Fruit fly (Drosophila melanogaster) whole organism, embryonic: Measurements from ENCODE around the gene Rpt6.

Experiments
- Adf1 ChIP-seq: fragments of 200-800 bp; sonication (Bioruptor generic); IDR thresholded peaks from 2 replicates; pipeline ENCODE4 v1.3.6; 2022; ENCODE audit warnings: missing biosample characterization, missing genetic modification characterization
- C15 ChIP-seq: fragments of 200-800 bp; sonication (Bioruptor generic); IDR thresholded peaks from 3 replicates; pipeline ENCODE4 v1.3.6; 2022; ENCODE audit warnings: missing biosample characterization, missing genetic modification characterization
- CG12071 ChIP-seq: fragments of 200-800 bp; sonication (Bioruptor generic); optimal IDR thresholded peaks from 3 replicates; lab custom pipeline; 2018; ENCODE audit warnings: missing biosample characterization, mild to moderate bottlenecking, missing genetic modification characterization
- CG12155 ChIP-seq: fragments of 200-800 bp; sonication (Bioruptor generic); optimal IDR thresholded peaks from 3 replicates; lab custom pipeline; 2016; ENCODE audit warnings: missing biosample characterization, missing genetic modification characterization
- CG12769 ChIP-seq: fragments of 200-800 bp; sonication (Bioruptor generic); optimal IDR thresholded peaks from 2 replicates; lab custom pipeline; 2019; ENCODE audit warnings: missing biosample characterization, mild to moderate bottlenecking, missing genetic modification characterization, moderate library complexity
- CG14710 ChIP-seq: fragments of 200-800 bp; sonication (Bioruptor generic); optimal IDR thresholded peaks from 3 replicates; lab custom pipeline; 2019; ENCODE audit warnings: missing biosample characterization, mild to moderate bottlenecking, missing genetic modification characterization, moderate library complexity
- CG1602 ChIP-seq: fragments of 200-800 bp; sonication (Bioruptor generic); optimal IDR thresholded peaks from 3 replicates; lab custom pipeline; 2016; ENCODE audit warnings: missing biosample characterization, missing genetic modification characterization
- CG17186 ChIP-seq: fragments of 200-800 bp; sonication (Bioruptor generic); optimal IDR thresholded peaks from 3 replicates; lab custom pipeline; 2017; ENCODE audit warnings: missing biosample characterization, missing genetic modification reagents, missing genetic modification characterization
- CG17612 ChIP-seq: fragments of 200-800 bp; sonication (Bioruptor generic); IDR thresholded peaks from 2 replicates; pipeline ENCODE4 v1.3.6; 2022; ENCODE audit warnings: missing biosample characterization, missing genetic modification characterization
- CG17802 ChIP-seq: fragments of 200-800 bp; sonication (Bioruptor generic); optimal IDR thresholded peaks from 2 replicates; lab custom pipeline; 2018; ENCODE audit warnings: missing biosample characterization, mild to moderate bottlenecking, missing genetic modification characterization, moderate library complexity
- CG18476 ChIP-seq: fragments of 200-800 bp; sonication (Bioruptor generic); optimal IDR thresholded peaks from 2 replicates; lab custom pipeline; 2016; ENCODE audit warnings: missing biosample characterization, mild to moderate bottlenecking, missing genetic modification characterization
- CG32772 ChIP-seq: fragments of 200-800 bp; sonication (Bioruptor generic); IDR thresholded peaks from 2 replicates; pipeline ENCODE4 v1.3.6; 2022; ENCODE audit warnings: missing biosample characterization, missing genetic modification characterization
- CG34376 ChIP-seq: fragments of 200-800 bp; sonication (Bioruptor generic); optimal IDR thresholded peaks from 2 replicates; lab custom pipeline; 2018; ENCODE audit warnings: missing biosample characterization, mild to moderate bottlenecking, missing genetic modification characterization
- CG3838 ChIP-seq: fragments of 200-800 bp; sonication (Bioruptor generic); optimal IDR thresholded peaks from 3 replicates; lab custom pipeline; 2016; ENCODE audit warnings: missing biosample characterization, missing genetic modification characterization
- CG4404 ChIP-seq: fragments of 200-800 bp; sonication (Bioruptor generic); IDR thresholded peaks from 2 replicates; pipeline ENCODE4 v1.3.6; 2022; ENCODE audit warnings: missing biosample characterization, missing genetic modification characterization
- CG5180 ChIP-seq: fragments of 200-800 bp; sonication (Bioruptor generic); optimal IDR thresholded peaks from 3 replicates; lab custom pipeline; 2017; ENCODE audit warnings: missing biosample characterization, missing genetic modification characterization, mild to moderate bottlenecking, moderate library complexity, missing genetic modification reagents
- CG7357 ChIP-seq: fragments of 200-800 bp; sonication (Bioruptor generic); IDR thresholded peaks from 3 replicates; pipeline ENCODE4 v1.3.6; 2022; ENCODE audit warnings: missing biosample characterization, missing genetic modification characterization
- CG7745 ChIP-seq: fragments of 200-800 bp; sonication (Bioruptor generic); optimal IDR thresholded peaks from 2 replicates; lab custom pipeline; 2018; ENCODE audit warnings: missing biosample characterization, mild to moderate bottlenecking, missing genetic modification characterization, moderate library complexity
- CG8765 ChIP-seq: fragments of 200-800 bp; sonication (Bioruptor generic); IDR thresholded peaks from 2 replicates; pipeline ENCODE4 v1.3.6; 2022; ENCODE audit warnings: missing biosample characterization, missing genetic modification characterization
- CG9727 ChIP-seq: fragments of 200-800 bp; sonication (Bioruptor generic); optimal IDR thresholded peaks from 3 replicates; lab custom pipeline; 2017; ENCODE audit warnings: missing biosample characterization, mild to moderate bottlenecking, missing genetic modification characterization
- CG9932 ChIP-seq: fragments of 200-800 bp; sonication (Bioruptor generic); IDR thresholded peaks from 2 replicates; pipeline ENCODE4 v1.3.6; 2022; ENCODE audit warnings: missing biosample characterization, missing genetic modification characterization
- CrebB ChIP-seq: fragments of 200-800 bp; sonication (Bioruptor generic); optimal IDR thresholded peaks from 3 replicates; lab custom pipeline; 2018; ENCODE audit warnings: missing biosample characterization, mild to moderate bottlenecking, missing genetic modification characterization
- Fer1 ChIP-seq: fragments of 200-800 bp; sonication (Bioruptor generic); optimal IDR thresholded peaks from 2 replicates; lab custom pipeline; 2017; ENCODE audit warnings: missing biosample characterization, mild to moderate bottlenecking, missing genetic modification characterization
- Gug ChIP-seq: fragments of 200-800 bp; sonication (Bioruptor generic); IDR thresholded peaks from 4 replicates; pipeline ENCODE4 v1.3.6; 2022; ENCODE audit warnings: missing biosample characterization, missing genetic modification characterization
- HLH3B ChIP-seq: fragments of 200-800 bp; sonication (Bioruptor generic); IDR thresholded peaks from 2 replicates; pipeline ENCODE4 v1.3.6; 2022; ENCODE audit warnings: missing biosample characterization, missing genetic modification characterization
- Hr3 ChIP-seq: fragments of 200-800 bp; sonication (Bioruptor generic); optimal IDR thresholded peaks from 3 replicates; lab custom pipeline; 2016; ENCODE audit warnings: missing biosample characterization, missing genetic modification characterization
- Meics ChIP-seq: fragments of 200-800 bp; sonication (Bioruptor generic); optimal IDR thresholded peaks from 2 replicates; lab custom pipeline; 2017; ENCODE audit warnings: missing biosample characterization, mild to moderate bottlenecking, missing genetic modification characterization
- Myb ChIP-seq: fragments of 200-800 bp; sonication (Bioruptor generic); optimal IDR thresholded peaks from 2 replicates; lab custom pipeline; 2016; ENCODE audit warnings: missing biosample characterization, missing genetic modification characterization
- Nf-YC ChIP-seq: fragments of 200-800 bp; optimal IDR thresholded peaks from 3 replicates; lab custom pipeline; 2019; ENCODE audit warnings: missing biosample characterization, mild to moderate bottlenecking, missing genetic modification characterization, moderate library complexity
- Sox102F ChIP-seq: fragments of 200-800 bp; sonication (Bioruptor generic); optimal IDR thresholded peaks from 2 replicates; lab custom pipeline; 2018; ENCODE audit warnings: missing biosample characterization, mild to moderate bottlenecking, missing genetic modification characterization, moderate library complexity
- Trl ChIP-seq, 3 experiments: fragments of >200 bp in 2 of 3; fragments of 200-800 bp in 1 of 3; sonication (Bioruptor generic) in 1 of 3; optimal IDR thresholded peaks; 2 replicates in 1 of 3; 3 replicates in 2 of 3; lab custom pipeline; 2016 to 2017; ENCODE audit warnings: missing biosample characterization in 1 of 3, missing genetic modification characterization in 1 of 3
- Vsx1 ChIP-seq: fragments of 200-800 bp; sonication (Bioruptor generic); optimal IDR thresholded peaks from 2 replicates; lab custom pipeline; 2017; ENCODE audit warnings: missing biosample characterization, mild to moderate bottlenecking, missing genetic modification characterization, missing genetic modification reagents
- ara ChIP-seq: fragments of 200-800 bp; sonication (Bioruptor generic); IDR thresholded peaks from 2 replicates; pipeline ENCODE4 v1.3.6; 2022; ENCODE audit warnings: missing biosample characterization, missing genetic modification characterization
- bowl ChIP-seq: fragments of 200-800 bp; sonication (Bioruptor generic); IDR thresholded peaks from 2 replicates; pipeline ENCODE4 v1.3.6; 2022; ENCODE audit warnings: missing biosample characterization, missing genetic modification characterization
- crol ChIP-seq: fragments of 200-800 bp; sonication (Bioruptor generic); IDR thresholded peaks from 2 replicates; pipeline ENCODE4 v1.3.6; 2022; ENCODE audit warnings: missing biosample characterization, missing genetic modification characterization
- esg ChIP-seq: fragments of 200-800 bp; sonication (Bioruptor generic); conservative IDR thresholded peaks from 2 replicates; pipeline ENCODE4 v1.3.6; 2022; ENCODE audit warnings: missing biosample characterization, missing genetic modification characterization
- fd64A ChIP-seq: fragments of 200-800 bp; sonication (Bioruptor generic); optimal IDR thresholded peaks from 3 replicates; lab custom pipeline; 2018; ENCODE audit warnings: missing biosample characterization, mild to moderate bottlenecking, missing genetic modification characterization
- fd96Cb ChIP-seq: fragments of 200-800 bp; sonication (Bioruptor generic); optimal IDR thresholded peaks from 2 replicates; lab custom pipeline; 2018; ENCODE audit warnings: missing biosample characterization, mild to moderate bottlenecking, missing genetic modification characterization, moderate library complexity
- gem ChIP-seq: fragments of 200-800 bp; sonication (Bioruptor generic); optimal IDR thresholded peaks from 2 replicates; lab custom pipeline; 2019; ENCODE audit warnings: missing biosample characterization, mild to moderate bottlenecking, missing genetic modification characterization, moderate library complexity
- insv ChIP-seq, 2 experiments: fragments of 200-800 bp; sonication (Bioruptor generic); optimal IDR thresholded peaks; 3 replicates each; lab custom pipeline; 2016 to 2018; ENCODE audit warnings: missing biosample characterization in 2 of 2, missing genetic modification characterization in 2 of 2
- kay ChIP-seq: fragments of 200-800 bp; sonication (Bioruptor generic); optimal IDR thresholded peaks from 2 replicates; lab custom pipeline; 2016; ENCODE audit warnings: missing biosample characterization, missing genetic modification characterization
- mirr ChIP-seq: fragments of 200-800 bp; sonication (Bioruptor generic); optimal IDR thresholded peaks from 3 replicates; lab custom pipeline; 2018; ENCODE audit warnings: missing biosample characterization, mild to moderate bottlenecking, missing genetic modification characterization
- odd ChIP-seq: fragments of 200-800 bp; sonication (Bioruptor generic); optimal IDR thresholded peaks from 2 replicates; lab custom pipeline; 2017; ENCODE audit warnings: missing biosample characterization, mild to moderate bottlenecking, missing genetic modification characterization
- pros ChIP-seq: fragments of 200-800 bp; sonication (Bioruptor generic); optimal IDR thresholded peaks from 3 replicates; lab custom pipeline; 2019; ENCODE audit warnings: missing biosample characterization, mild to moderate bottlenecking, missing genetic modification characterization, moderate library complexity
- salm ChIP-seq: fragments of 200-800 bp; sonication (Bioruptor generic); optimal IDR thresholded peaks from 2 replicates; lab custom pipeline; 2018; ENCODE audit warnings: missing biosample characterization, mild to moderate bottlenecking, missing genetic modification characterization
- sim ChIP-seq: fragments of 200-800 bp; sonication (Bioruptor generic); IDR thresholded peaks from 2 replicates; pipeline ENCODE4 v1.3.6; 2022; ENCODE audit warnings: missing biosample characterization, missing genetic modification characterization
- sima ChIP-seq: fragments of 200-800 bp; sonication (Bioruptor generic); optimal IDR thresholded peaks from 2 replicates; lab custom pipeline; 2016; ENCODE audit warnings: missing biosample characterization, missing genetic modification characterization
- slou ChIP-seq: fragments of 200-800 bp; sonication (Bioruptor generic); optimal IDR thresholded peaks from 3 replicates; lab custom pipeline; 2016; ENCODE audit warnings: missing biosample characterization, missing genetic modification characterization
- stc ChIP-seq: fragments of 200-800 bp; sonication (Bioruptor generic); IDR thresholded peaks from 2 replicates; pipeline ENCODE4 v1.3.6; 2022; ENCODE audit warnings: missing biosample characterization, missing genetic modification characterization
- trem ChIP-seq: fragments of 200-800 bp; optimal IDR thresholded peaks from 3 replicates; lab custom pipeline; 2019; ENCODE audit warnings: missing biosample characterization, mild to moderate bottlenecking, missing genetic modification characterization, moderate library complexity
- trh ChIP-seq: fragments of 200-800 bp; sonication (Bioruptor generic); optimal IDR thresholded peaks from 2 replicates; lab custom pipeline; 2016; ENCODE audit warnings: missing biosample characterization, missing genetic modification characterization

Rpt6 gene

DNA sequence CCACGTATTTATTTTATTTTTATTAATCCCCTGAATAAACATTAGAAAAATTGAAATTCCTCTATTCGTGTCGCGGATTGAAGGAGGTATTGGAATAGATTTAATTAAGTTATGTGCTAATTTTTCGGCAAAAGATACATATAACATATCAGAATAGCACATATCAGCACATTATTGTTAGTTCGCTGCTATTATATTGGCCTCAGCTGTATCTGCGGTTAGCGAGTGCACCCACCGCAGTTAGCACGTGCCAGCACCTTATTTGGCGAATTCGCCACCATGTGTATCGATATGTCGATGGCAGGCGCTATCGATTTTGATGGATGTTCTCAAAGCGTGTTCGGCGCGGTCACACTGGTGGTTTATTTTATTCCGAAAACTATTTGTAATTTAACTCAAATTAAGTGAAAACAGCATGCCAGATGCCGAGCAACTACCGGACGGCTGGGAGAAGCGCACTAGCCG, 29.2 kb downstream of the Rpt6 start, which contains the start of gene dod (continued):
- no peak for TF ChIP-seq CG32772 (GFP tag; lab: Robert Waterston, UW)
- peak; percentile 44 for TF ChIP-seq Adf1 (GFP tag; lab: Robert Waterston, UW)
- TF ChIP-seq bowl (GFP tag; lab: Robert Waterston, UW), result no peak
- no peak for TF ChIP-seq CG8765 (GFP tag; lab: Robert Waterston, UW)
- TF ChIP-seq Meics (GFP tag; lab: Kevin White, UChicago), result no peak
- no peak for TF ChIP-seq CG3838 (GFP tag; lab: Kevin White, UChicago)
- TF ChIP-seq CG9932 (GFP tag; lab: Robert Waterston, UW), result peak; percentile 73
- TF ChIP-seq crol (GFP tag; lab: Robert Waterston, UW), result no peak
- TF ChIP-seq CG17186 (GFP tag; lab: Kevin White, UChicago), result peak; percentile 55
- TF ChIP-seq Vsx1 (GFP tag; lab: Kevin White, UChicago), result no peak
- no peak for TF ChIP-seq mirr
- peak; percentile 57 for TF ChIP-seq trem (tag; lab: Kevin White, UChicago)
- TF ChIP-seq C15 (GFP tag; lab: Robert Waterston, UW), result no peak
- TF ChIP-seq Hr3 (GFP tag; lab: Kevin White, UChicago), result peak; percentile 44
- no peak for TF ChIP-seq CG7357 (GFP tag; lab: Robert Waterston, UW)
- TF ChIP-seq CG17612 (GFP tag; lab: Robert Waterston, UW), result no peak
- peak; percentile 39; the same call in 1 of the 2 replicates for TF ChIP-seq ara
- TF ChIP-seq CG34376 (GFP tag; lab: Kevin White, UChicago), result peak; percentile 54
- peak in 1 of 2 experiments; percentile 19 for TF ChIP-seq insv (GFP tag; optimal IDR thresholded peaks at IDR 0.05; lab: Kevin White, UChicago)
- no peak for TF ChIP-seq CG7745
- no peak for TF ChIP-seq fd96Cb (tag; lab: Kevin White, UChicago)
- TF ChIP-seq Myb (GFP tag; lab: Kevin White, UChicago), result peak; percentile 57
- TF ChIP-seq kay (GFP tag; lab: Kevin White, UChicago), result peak; percentile 1
- no peak for TF ChIP-seq CG1602 (GFP tag; lab: Kevin White, UChicago)
- TF ChIP-seq esg (GFP tag; lab: Robert Waterston, UW), result no peak
- TF ChIP-seq Fer1 (GFP tag; lab: Kevin White, UChicago), result peak; percentile 63
- TF ChIP-seq trh (GFP tag; lab: Kevin White, UChicago), result no peak
- TF ChIP-seq CG4404 (GFP tag; lab: Robert Waterston, UW), result 0 out of 2 replicates have a peak, but pooled peaks have one; percentile 23
- TF ChIP-seq Trl (optimal IDR thresholded peaks at IDR 0.05; lab: Kevin White, UChicago), result no peak
- peak; percentile 21 for TF ChIP-seq Trl (GFP tag; optimal IDR thresholded peaks at IDR 0.05; lab: Kevin White, UChicago)
- TF ChIP-seq CrebB, result no peak
- TF ChIP-seq CG12071 (GFP tag; lab: Kevin White, UChicago), result no peak
- no peak for TF ChIP-seq slou (GFP tag; lab: Kevin White, UChicago)
- TF ChIP-seq Gug (GFP tag; lab: Robert Waterston, UW), result peak; percentile 37; the same call in 1 of the 4 replicates
- TF ChIP-seq CG17802 (tag; lab: Kevin White, UChicago), result no peak
- no peak for TF ChIP-seq pros (GFP tag; lab: Kevin White, UChicago)
- TF ChIP-seq CG18476 (GFP tag; lab: Kevin White, UChicago), result no peak
- no peak for TF ChIP-seq sima (GFP tag; lab: Kevin White, UChicago)
- peak; percentile 79 for TF ChIP-seq CG14710 (tag; lab: Kevin White, UChicago)
- peak; percentile 38 for TF ChIP-seq Nf-YC (tag; lab: Kevin White, UChicago)
- peak; percentile 44; the same call in 1 of the 2 replicates for TF ChIP-seq stc (GFP tag; lab: Robert Waterston, UW)
- TF ChIP-seq CG12769 (tag; lab: Kevin White, UChicago), result no peak
- TF ChIP-seq CG12155 (GFP tag; lab: Kevin White, UChicago), result peak; percentile 20
- TF ChIP-seq sim (GFP tag; lab: Robert Waterston, UW), result peak; percentile 30; the same call in 1 of the 2 replicates
- TF ChIP-seq fd64A (GFP tag; lab: Kevin White, UChicago), result no peak
- TF ChIP-seq Sox102F (GFP tag; lab: Kevin White, UChicago), result no peak
- TF ChIP-seq salm (tag; lab: Kevin White, UChicago), result no peak
- TF ChIP-seq gem (tag; lab: Kevin White, UChicago), result peak; percentile 66
- TF ChIP-seq CG5180 (GFP tag; lab: Kevin White, UChicago), result no peak
- no peak for TF ChIP-seq HLH3B (GFP tag; lab: Robert Waterston, UW)
- peak; percentile 35 for TF ChIP-seq CG9727 (GFP tag; lab: Kevin White, UChicago)
- no peak for TF ChIP-seq odd (GFP tag; lab: Kevin White, UChicago)
